Worm (Caenorhabditis elegans): Measurements from ENCODE around the gene F35H8.1.
A peak's percentile ranks its signal among the peaks of the same experiment; 100 is the strongest.

F35H8.1 gene

DNA sequence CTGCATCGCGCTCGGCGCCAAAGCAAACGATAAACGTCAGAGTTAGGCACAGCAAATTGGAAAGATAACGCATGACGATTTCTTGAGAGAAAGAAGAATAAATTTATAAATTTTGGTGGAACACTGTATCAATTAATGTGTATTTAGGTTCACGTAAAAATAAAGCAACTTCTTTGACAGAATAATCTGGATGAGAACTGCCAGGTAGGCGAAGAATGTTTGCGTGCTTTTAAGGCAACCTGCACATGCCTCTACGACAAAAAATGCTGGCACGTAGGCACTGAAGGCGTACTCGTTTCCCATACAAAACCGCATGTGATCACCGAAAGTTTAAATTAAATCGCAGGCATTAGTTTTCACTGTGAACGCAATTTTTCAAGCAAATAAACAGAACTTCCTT is at the start of gene F35H8.1:
Gene F35H8.1, minus strand, starts transcription at position 101 of the 400 bp plus-strand sequence.
- TF ChIP-seq unc-62 (GFP tag; optimal IDR thresholded peaks at IDR 0.05 in 1 of 2) (peak in 1 of 2 experiments; percentile 12), unc-62 (tag; optimal IDR thresholded peaks at IDR 0.05) (no peak), ceh-20 (GFP tag; IDR thresholded peaks at IDR 0.05) (no peak), T26A8.4 (GFP tag; IDR thresholded peaks at IDR 0.05) (no peak), spr-3 (GFP tag; optimal IDR thresholded peaks at IDR 0.05) (no peak), tag-97 (GFP tag; IDR thresholded peaks at IDR 0.05) (no peak)

DNA sequence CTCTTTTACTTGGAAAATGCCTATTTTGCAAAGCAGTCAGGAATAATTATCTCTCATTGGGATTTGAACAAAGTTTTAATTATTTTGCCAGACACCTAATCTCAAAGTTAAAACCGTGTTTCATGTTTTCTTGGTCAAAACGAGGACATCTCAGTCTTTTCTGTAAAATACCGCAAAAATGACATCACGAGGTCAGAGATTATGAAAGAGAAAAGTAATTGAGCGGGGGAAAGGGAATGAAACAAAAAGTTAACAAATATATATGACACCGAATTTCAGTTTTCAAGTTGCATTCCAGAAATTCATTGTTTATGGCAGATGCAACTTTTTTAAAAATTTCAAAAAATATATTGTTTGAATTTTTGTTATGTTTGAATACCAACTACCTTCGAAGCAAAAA is 49.5 kb upstream of the F35H8.1 start:
- TF ChIP-seq aly-2 (tag; optimal IDR thresholded peaks at IDR 0.05) (no peak), mep-1 (tag; optimal IDR thresholded peaks at IDR 0.05) (peak; percentile 4), tra-1 (GFP tag; IDR thresholded peaks at IDR 0.05) (no peak), rbr-2 (tag; optimal IDR thresholded peaks at IDR 0.05) (no peak), nhr-11 (tag; optimal IDR thresholded peaks at IDR 0.05) (no peak), php-3 (GFP tag; IDR thresholded peaks at IDR 0.05) (no peak), snpc-4 (tag; optimal IDR thresholded peaks at IDR 0.05) (no peak), aha-1 (tag) (peak; percentile 89), dve-1 (tag; optimal IDR thresholded peaks at IDR 0.05; ENCODE audit: insufficient read depth) (peak; percentile 46)

DNA sequence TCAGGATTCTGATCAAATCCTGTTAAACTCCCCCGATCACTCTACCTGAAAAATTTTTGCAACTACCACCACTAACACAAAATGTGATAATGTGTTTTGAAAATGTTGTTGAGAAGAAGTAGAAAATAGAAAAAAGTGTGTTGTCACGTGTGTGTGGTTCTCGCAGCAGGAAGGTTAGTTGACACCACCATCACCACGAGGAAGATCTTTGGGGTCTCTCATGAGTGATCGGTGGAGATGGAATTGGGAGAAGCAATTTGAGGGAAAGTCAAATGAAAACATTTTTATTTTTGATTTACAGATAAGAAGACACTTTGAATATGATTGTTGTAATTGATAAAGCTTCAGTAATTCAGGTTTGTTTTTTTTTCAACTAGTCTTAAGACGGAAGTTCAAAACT is 48.6 kb upstream of the F35H8.1 start:
- TF ChIP-seq ceh-82 (tag; optimal IDR thresholded peaks at IDR 0.05) = no peak
- no peak for TF ChIP-seq nhr-77 (tag; optimal IDR thresholded peaks at IDR 0.05)
- no peak for TF ChIP-seq ztf-7 (tag; optimal IDR thresholded peaks at IDR 0.05)
- TF ChIP-seq mep-1 (tag; optimal IDR thresholded peaks at IDR 0.05) = peak; percentile 49
- TF ChIP-seq cey-2 (tag; optimal IDR thresholded peaks at IDR 0.05; ENCODE audit: borderline replicate concordance, insufficient read depth) = peak; percentile 35
- TF ChIP-seq tag-97 (GFP tag; IDR thresholded peaks at IDR 0.05) = no peak
- TF ChIP-seq hlh-11 (tag; optimal IDR thresholded peaks at IDR 0.05) = peak; percentile 77
- TF ChIP-seq hlh-30 (tag; optimal IDR thresholded peaks at IDR 0.05; ENCODE audit: insufficient read depth) = peak; percentile 96
- TF ChIP-seq ceh-28 (tag; optimal IDR thresholded peaks at IDR 0.05) = no peak
- peak; percentile 66 for TF ChIP-seq nhr-28 (tag; optimal IDR thresholded peaks at IDR 0.05)
- TF ChIP-seq dve-1 (tag; optimal IDR thresholded peaks at IDR 0.05; ENCODE audit: insufficient read depth) = peak; percentile 79
- TF ChIP-seq nhr-48 (tag; optimal IDR thresholded peaks at IDR 0.05) = no peak
- TF ChIP-seq lsy-2 (tag; optimal IDR thresholded peaks at IDR 0.05) = peak; percentile 18 to 61
- TF ChIP-seq dmd-6 (GFP tag; IDR thresholded peaks at IDR 0.05) = peak; percentile 69
- TF ChIP-seq F10B5.3 (tag; optimal IDR thresholded peaks at IDR 0.05) = no peak
- peak; percentile 79 to 83 for TF ChIP-seq mdl-1 (tag; optimal IDR thresholded peaks at IDR 0.05)
- TF ChIP-seq nhr-237 (tag; optimal IDR thresholded peaks at IDR 0.05) = no peak
- peak in 1 of 2 experiments; percentile 42 for TF ChIP-seq hif-1 (tag; optimal IDR thresholded peaks at IDR 0.05)
- TF ChIP-seq D1046.2 (GFP tag; IDR thresholded peaks at IDR 0.05) = no peak
- TF ChIP-seq gei-8 (GFP tag; optimal IDR thresholded peaks at IDR 0.05) = no peak
- TF ChIP-seq mxl-3 (GFP tag; optimal IDR thresholded peaks at IDR 0.05) = peak; percentile 32
- TF ChIP-seq tra-1 (GFP tag; IDR thresholded peaks at IDR 0.05) = no peak
- TF ChIP-seq lin-1 (GFP tag; IDR thresholded peaks at IDR 0.05) = no peak
- no peak for TF ChIP-seq T26A8.4 (GFP tag; IDR thresholded peaks at IDR 0.05)
- TF ChIP-seq ama-1 (optimal IDR thresholded peaks at IDR 0.05) = no peak
- peak in 1 of 2 experiments; percentile 54 for TF ChIP-seq unc-62 (GFP tag; optimal IDR thresholded peaks at IDR 0.05 in 1 of 2)
- no peak for TF ChIP-seq unc-62 (tag; optimal IDR thresholded peaks at IDR 0.05)
- TF ChIP-seq aha-1 (tag) = peak; percentile 94
- no peak for TF ChIP-seq ceh-62 (tag; optimal IDR thresholded peaks at IDR 0.05)
- no peak for TF ChIP-seq R02D3.7 (tag; optimal IDR thresholded peaks at IDR 0.05)
- no peak for TF ChIP-seq daf-19 (GFP tag; conservative IDR thresholded peaks at IDR 0.05)
- TF ChIP-seq daf-16 (GFP tag; optimal IDR thresholded peaks at IDR 0.05) = peak in 1 of 2 experiments; percentile 83
- peak; percentile 62 for TF ChIP-seq daf-16 (tag; optimal IDR thresholded peaks at IDR 0.05)
- no peak for TF ChIP-seq lir-3 (tag; optimal IDR thresholded peaks at IDR 0.05)
- TF ChIP-seq ZK546.5 (tag; optimal IDR thresholded peaks at IDR 0.05) = no peak
- TF ChIP-seq nhr-11 (tag; optimal IDR thresholded peaks at IDR 0.05) = peak; percentile 82
- no peak for TF ChIP-seq F49E8.2 (tag; optimal IDR thresholded peaks at IDR 0.05; ENCODE audit: borderline replicate concordance)
